Fruit fly (Drosophila melanogaster) whole organism, embryonic: Measurements from ENCODE around the gene TfIIA-S.

Experiments used
- Antp ChIP-seq: fragments of 200-800 bp; sonication (Bioruptor generic); optimal IDR thresholded peaks from 3 replicates; lab custom pipeline; 2016; ENCODE audit warnings: missing biosample characterization, missing genetic modification characterization
- Bgb ChIP-seq: fragments of 200-800 bp; sonication (Bioruptor generic); IDR thresholded peaks from 2 replicates; pipeline ENCODE4 v1.3.6; 2022; ENCODE audit warnings: missing biosample characterization, missing genetic modification characterization; ENCODE audit not compliant: partially characterized antibody
- CG10147 ChIP-seq: fragments of 200-800 bp; sonication (Bioruptor generic); optimal IDR thresholded peaks from 2 replicates; lab custom pipeline; 2019; ENCODE audit warnings: missing biosample characterization, mild to moderate bottlenecking, missing genetic modification characterization, moderate library complexity
- CG1024 ChIP-seq: fragments of 200-800 bp; sonication (Bioruptor generic); IDR thresholded peaks from 2 replicates; pipeline ENCODE4 v1.3.6; 2022; ENCODE audit warnings: missing biosample characterization, missing genetic modification characterization
- CG11560 ChIP-seq: fragments of 200-800 bp; sonication (Bioruptor generic); IDR thresholded peaks from 3 replicates; pipeline ENCODE4 v1.3.6; 2022; ENCODE audit warnings: missing biosample characterization, missing genetic modification characterization
- CG12299 ChIP-seq: fragments of 200-800 bp; sonication (Bioruptor generic); optimal IDR thresholded peaks from 2 replicates; lab custom pipeline; 2018; ENCODE audit warnings: missing biosample characterization, mild to moderate bottlenecking, missing genetic modification characterization
- CG12769 ChIP-seq: fragments of 200-800 bp; sonication (Bioruptor generic); optimal IDR thresholded peaks from 2 replicates; lab custom pipeline; 2019; ENCODE audit warnings: missing biosample characterization, mild to moderate bottlenecking, missing genetic modification characterization, moderate library complexity
- CG13894 ChIP-seq: fragments of 200-800 bp; sonication (Bioruptor generic); optimal IDR thresholded peaks from 3 replicates; lab custom pipeline; 2018; ENCODE audit warnings: missing biosample characterization, mild to moderate bottlenecking, missing genetic modification characterization, moderate library complexity
- CG15269 ChIP-seq: fragments of 200-800 bp; sonication (Bioruptor generic); optimal IDR thresholded peaks from 2 replicates; lab custom pipeline; 2018; ENCODE audit warnings: missing biosample characterization, mild to moderate bottlenecking, missing genetic modification characterization, moderate library complexity
- CG1603 ChIP-seq: fragments of 200-800 bp; sonication (Bioruptor generic); optimal IDR thresholded peaks from 2 replicates; lab custom pipeline; 2019; ENCODE audit warnings: missing biosample characterization, mild to moderate bottlenecking, missing genetic modification characterization, moderate library complexity
- CG17328 ChIP-seq: fragments of 200-800 bp; sonication (Bioruptor generic); IDR thresholded peaks from 2 replicates; pipeline ENCODE4 v1.3.6; 2022; ENCODE audit warnings: missing biosample characterization, missing genetic modification characterization
- CG18619 ChIP-seq: fragments of 200-800 bp; sonication (Bioruptor generic); optimal IDR thresholded peaks from 3 replicates; lab custom pipeline; 2017; ENCODE audit warnings: missing biosample characterization, mild to moderate bottlenecking, missing genetic modification characterization
- CG2199 ChIP-seq: fragments of 200-800 bp; sonication (Bioruptor generic); IDR thresholded peaks from 3 replicates; pipeline ENCODE4 v1.3.6; 2022; ENCODE audit warnings: missing biosample characterization, missing genetic modification characterization
- CG31365 ChIP-seq: fragments of 200-800 bp; sonication (Bioruptor generic); optimal IDR thresholded peaks from 2 replicates; lab custom pipeline; 2018; ENCODE audit warnings: missing biosample characterization, mild to moderate bottlenecking, missing genetic modification characterization
- CG3163 ChIP-seq: fragments of 200-800 bp; sonication (Bioruptor generic); optimal IDR thresholded peaks from 3 replicates; lab custom pipeline; 2016; ENCODE audit warnings: missing biosample characterization, missing genetic modification characterization
- CG32767 ChIP-seq: fragments of 200-800 bp; sonication (Bioruptor generic); IDR thresholded peaks from 2 replicates; pipeline ENCODE4 v1.3.6; 2022; ENCODE audit warnings: missing biosample characterization, missing genetic modification characterization
- CG33213 ChIP-seq: fragments of 200-800 bp; sonication (Bioruptor generic); optimal IDR thresholded peaks from 3 replicates; lab custom pipeline; 2016; ENCODE audit warnings: missing biosample characterization, missing genetic modification characterization
- CG5953 ChIP-seq: fragments of 200-800 bp; sonication (Bioruptor generic); IDR thresholded peaks from 2 replicates; pipeline ENCODE4 v1.3.6; 2022; ENCODE audit warnings: missing biosample characterization, missing genetic modification characterization
- CG6654 ChIP-seq: fragments of 200-800 bp; sonication (Bioruptor generic); optimal IDR thresholded peaks from 2 replicates; lab custom pipeline; 2017; ENCODE audit warnings: missing biosample characterization, mild to moderate bottlenecking, missing genetic modification characterization
- CG7357 ChIP-seq: fragments of 200-800 bp; sonication (Bioruptor generic); IDR thresholded peaks from 3 replicates; pipeline ENCODE4 v1.3.6; 2022; ENCODE audit warnings: missing biosample characterization, missing genetic modification characterization
- CG8765 ChIP-seq: fragments of 200-800 bp; sonication (Bioruptor generic); IDR thresholded peaks from 2 replicates; pipeline ENCODE4 v1.3.6; 2022; ENCODE audit warnings: missing biosample characterization, missing genetic modification characterization
- CG9817 ChIP-seq: fragments of 200-800 bp; sonication (Bioruptor generic); optimal IDR thresholded peaks from 2 replicates; lab custom pipeline; 2018; ENCODE audit warnings: missing biosample characterization, mild to moderate bottlenecking, missing genetic modification characterization, moderate library complexity
- CrebB ChIP-seq: fragments of 200-800 bp; sonication (Bioruptor generic); optimal IDR thresholded peaks from 3 replicates; lab custom pipeline; 2018; ENCODE audit warnings: missing biosample characterization, mild to moderate bottlenecking, missing genetic modification characterization
- Eip74EF ChIP-seq, 2 experiments: fragments of 200-800 bp in 1 of 2; fragments of >200 bp in 1 of 2; sonication (Bioruptor generic) in 1 of 2; optimal IDR thresholded peaks; 2 replicates each; lab custom pipeline; 2017 to 2019; ENCODE audit warnings: missing biosample characterization in 2 of 2, missing genetic modification characterization in 2 of 2, mild to moderate bottlenecking in 1 of 2, moderate library complexity in 1 of 2
- Ets65A ChIP-seq: fragments of 200-800 bp; sonication (Bioruptor generic); peaks from one replicate; lab custom pipeline; 2016; ENCODE audit warnings: missing biosample characterization, missing genetic modification characterization
- HLH54F ChIP-seq: fragments of 200-800 bp; sonication (Bioruptor generic); optimal IDR thresholded peaks from 3 replicates; lab custom pipeline; 2016; ENCODE audit warnings: missing biosample characterization, missing genetic modification characterization
- Hr78 ChIP-seq, 2 experiments: fragments of 200-800 bp in 1 of 2; fragments of >200 bp in 1 of 2; sonication (Bioruptor generic) in 1 of 2; optimal IDR thresholded peaks; 2 replicates each; lab custom pipeline; 2017 to 2019; ENCODE audit warnings: missing biosample characterization in 2 of 2, missing genetic modification characterization in 2 of 2, mild to moderate bottlenecking in 1 of 2, moderate library complexity in 1 of 2
- Med ChIP-seq: fragments of 200-800 bp; sonication (Bioruptor generic); peaks from one replicate; lab custom pipeline; 2016; ENCODE audit warnings: missing biosample characterization, missing genetic modification characterization, mild to moderate bottlenecking, inconsistent platforms, moderate library complexity
- NFAT ChIP-seq: fragments of 200-800 bp; sonication (Bioruptor generic); IDR thresholded peaks from 2 replicates; pipeline ENCODE4 v1.3.6; 2022; ENCODE audit warnings: missing biosample characterization, missing genetic modification characterization
- Sry-β ChIP-seq: fragments of 200-800 bp; sonication (Bioruptor generic); optimal IDR thresholded peaks from 2 replicates; lab custom pipeline; 2018; ENCODE audit warnings: missing biosample characterization, mild to moderate bottlenecking, missing genetic modification characterization, moderate library complexity
- Tbp ChIP-seq: fragments of >200 bp; optimal IDR thresholded peaks from 2 replicates; lab custom pipeline; 2018; ENCODE audit warnings: missing biosample characterization, missing genetic modification characterization
- Xbp1 ChIP-seq: fragments of 200-800 bp; sonication (Bioruptor generic); optimal IDR thresholded peaks from 3 replicates; lab custom pipeline; 2016; ENCODE audit warnings: missing biosample characterization, mild to moderate bottlenecking, missing genetic modification characterization
- abd-A ChIP-seq: fragments of 200-800 bp; sonication (Bioruptor generic); optimal IDR thresholded peaks from 3 replicates; lab custom pipeline; 2019; ENCODE audit warnings: missing biosample characterization, mild to moderate bottlenecking, missing genetic modification characterization, moderate library complexity
- bab2 ChIP-seq: fragments of 200-800 bp; sonication (Bioruptor generic); optimal IDR thresholded peaks from 2 replicates; lab custom pipeline; 2016; ENCODE audit warnings: missing biosample characterization, missing genetic modification characterization
- cg ChIP-seq: fragments of 200-800 bp; sonication (Bioruptor generic); optimal IDR thresholded peaks from 3 replicates; lab custom pipeline; 2019; ENCODE audit warnings: missing biosample characterization, mild to moderate bottlenecking, missing genetic modification characterization, moderate library complexity
- chinmo ChIP-seq: fragments of 200-800 bp; sonication (Bioruptor generic); IDR thresholded peaks from 4 replicates; pipeline ENCODE4 v1.3.6; 2022; ENCODE audit warnings: missing biosample characterization, missing genetic modification characterization; ENCODE audit not compliant: partially characterized antibody
- crol ChIP-seq: fragments of 200-800 bp; sonication (Bioruptor generic); IDR thresholded peaks from 2 replicates; pipeline ENCODE4 v1.3.6; 2022; ENCODE audit warnings: missing biosample characterization, missing genetic modification characterization
- disco-r ChIP-seq: fragments of 200-800 bp; sonication (Bioruptor generic); optimal IDR thresholded peaks from 2 replicates; lab custom pipeline; 2016; ENCODE audit warnings: missing biosample characterization, missing genetic modification characterization
- eyg ChIP-seq: fragments of 200-800 bp; sonication (Bioruptor generic); optimal IDR thresholded peaks from 3 replicates; lab custom pipeline; 2016; ENCODE audit warnings: missing biosample characterization, missing genetic modification characterization
- kah ChIP-seq: fragments of 200-800 bp; sonication (Bioruptor generic); optimal IDR thresholded peaks from 2 replicates; lab custom pipeline; 2018; ENCODE audit warnings: missing biosample characterization, mild to moderate bottlenecking, missing genetic modification characterization
- kni ChIP-seq: fragments of 200-800 bp; sonication (Bioruptor generic); optimal IDR thresholded peaks from 3 replicates; lab custom pipeline; 2017; ENCODE audit warnings: mild to moderate bottlenecking, missing biosample characterization, missing genetic modification reagents, missing genetic modification characterization
- lola ChIP-seq, 3 experiments: fragments of >200 bp in 2 of 3; fragments of 200-800 bp in 1 of 3; sonication (Bioruptor generic) in 1 of 3; optimal IDR thresholded peaks; 2 replicates each; lab custom pipeline; 2017 to 2019; ENCODE audit warnings: missing biosample characterization in 3 of 3, missing genetic modification characterization in 3 of 3, mild to moderate bottlenecking in 1 of 3, moderate library complexity in 1 of 3
- oc ChIP-seq: fragments of 200-800 bp; sonication (Bioruptor generic); optimal IDR thresholded peaks from 2 replicates; lab custom pipeline; 2018; ENCODE audit warnings: missing biosample characterization, mild to moderate bottlenecking, missing genetic modification characterization, moderate library complexity
- pros ChIP-seq: fragments of 200-800 bp; sonication (Bioruptor generic); optimal IDR thresholded peaks from 3 replicates; lab custom pipeline; 2019; ENCODE audit warnings: missing biosample characterization, mild to moderate bottlenecking, missing genetic modification characterization, moderate library complexity
- rib ChIP-seq: fragments of 200-800 bp; sonication (Bioruptor generic); IDR thresholded peaks from 2 replicates; pipeline ENCODE4 v1.3.6; 2022; ENCODE audit warnings: missing biosample characterization, missing genetic modification characterization
- run ChIP-seq: fragments of 200-800 bp; sonication (Bioruptor generic); optimal IDR thresholded peaks from 3 replicates; lab custom pipeline; 2018; ENCODE audit warnings: missing biosample characterization, mild to moderate bottlenecking, missing genetic modification characterization
- slou ChIP-seq: fragments of 200-800 bp; sonication (Bioruptor generic); optimal IDR thresholded peaks from 3 replicates; lab custom pipeline; 2016; ENCODE audit warnings: missing biosample characterization, missing genetic modification characterization
- slp2 ChIP-seq: fragments of 200-800 bp; sonication (Bioruptor generic); optimal IDR thresholded peaks from 2 replicates; lab custom pipeline; 2016; ENCODE audit warnings: missing biosample characterization, missing genetic modification characterization
- sr ChIP-seq: fragments of 200-800 bp; sonication (Bioruptor generic); IDR thresholded peaks from 3 replicates; pipeline ENCODE4 v1.3.6; 2022; ENCODE audit warnings: missing biosample characterization, missing genetic modification characterization
- ssp ChIP-seq: fragments of 200-800 bp; sonication (Bioruptor generic); IDR thresholded peaks from 2 replicates; pipeline ENCODE4 v1.3.6; 2022; ENCODE audit warnings: missing biosample characterization, missing genetic modification characterization
- tio ChIP-seq: fragments of 200-800 bp; sonication (Bioruptor generic); optimal IDR thresholded peaks from 2 replicates; lab custom pipeline; 2017; ENCODE audit warnings: missing biosample characterization, missing genetic modification characterization, inconsistent platforms

The TfIIA-S gene

DNA sequence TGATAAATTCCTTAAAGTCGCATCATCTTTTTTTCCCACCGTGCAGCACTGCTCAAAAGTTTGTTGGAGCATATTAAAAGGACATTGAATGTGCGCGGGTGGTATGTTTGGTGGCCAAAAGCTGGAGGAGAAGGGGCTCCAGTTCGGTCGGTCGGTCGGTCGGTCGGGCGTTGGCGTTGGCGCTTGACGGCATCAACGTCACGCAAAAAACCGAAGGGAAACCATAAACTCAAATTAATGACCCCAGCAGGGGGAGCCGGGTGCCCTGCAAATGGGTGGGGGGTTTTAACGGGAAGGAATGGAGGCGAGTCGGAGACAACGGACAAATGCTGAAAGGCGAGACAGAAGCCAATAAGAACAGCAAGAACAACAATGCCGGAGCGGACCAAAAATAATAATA lies 21.5 kb upstream of the TfIIA-S start:
- TF ChIP-seq CG32767 (GFP tag; lab: Robert Waterston, UW) (no peak), Med (peak; percentile 45), CG1603 (tag; lab: Kevin White, UChicago) (no peak), Ets65A (GFP tag; lab: Kevin White, UChicago) (peak; percentile 33), CG3163 (GFP tag; lab: Kevin White, UChicago) (no peak), CG17328 (GFP tag; lab: Robert Waterston, UW) (no peak), CrebB (no peak), CG7357 (no peak), Sry-β (GFP tag; lab: Kevin White, UChicago) (no peak), ssp (GFP tag; lab: Robert Waterston, UW) (no peak), CG15269 (tag; lab: Kevin White, UChicago) (no peak), CG11560 (tag; lab: Robert Waterston, UW) (no peak), Eip74EF (GFP tag; optimal IDR thresholded peaks at IDR 0.05; lab: Kevin White, UChicago) (no peak), slou (no peak), Tbp (no peak), kni (no peak), HLH54F (GFP tag; lab: Kevin White, UChicago) (no peak), CG8765 (GFP tag; lab: Robert Waterston, UW) (no peak), CG33213 (GFP tag; lab: Kevin White, UChicago) (no peak), disco-r (no peak), Xbp1 (GFP tag; lab: Kevin White, UChicago) (no peak), CG9817 (tag; lab: Kevin White, UChicago) (no peak), tio (no peak), abd-A (tag; lab: Kevin White, UChicago) (peak; percentile 12), Antp (GFP tag; lab: Kevin White, UChicago) (no peak), CG1024 (GFP tag; lab: Robert Waterston, UW) (no peak), CG12299 (no peak), Bgb (no peak), CG12769 (tag; lab: Kevin White, UChicago) (peak; percentile 30), bab2 (GFP tag; lab: Kevin White, UChicago) (no peak), NFAT (0 out of 2 replicates have a peak, but pooled peaks have one; percentile 37), crol (GFP tag; lab: Robert Waterston, UW) (peak; percentile 74), slp2 (GFP tag; lab: Kevin White, UChicago) (no peak), CG10147 (GFP tag; lab: Kevin White, UChicago) (no peak), chinmo (no peak), lola (GFP tag; optimal IDR thresholded peaks at IDR 0.05; lab: Kevin White, UChicago) (no peak), CG31365 (tag; lab: Kevin White, UChicago) (no peak), sr (GFP tag; lab: Robert Waterston, UW) (peak; percentile 69; the same call in 2 of the 3 replicates)

- TF ChIP-seq CG2199 (GFP tag; lab: Robert Waterston, UW) (no peak), CG12769 (tag; lab: Kevin White, UChicago) (peak; percentile 66), rib (GFP tag; lab: Robert Waterston, UW) (no peak), kni (peak; percentile 81), run (tag; lab: Kevin White, UChicago) (peak; percentile 78), CG5953 (GFP tag; lab: Robert Waterston, UW) (no peak), pros (GFP tag; lab: Kevin White, UChicago) (peak; percentile 63), cg (GFP tag; lab: Kevin White, UChicago) (peak; percentile 52), oc (tag; lab: Kevin White, UChicago) (peak; percentile 50), kah (GFP tag; lab: Kevin White, UChicago) (no peak), CG6654 (GFP tag; lab: Kevin White, UChicago) (no peak), abd-A (tag; lab: Kevin White, UChicago) (peak; percentile 87), CG18619 (GFP tag; lab: Kevin White, UChicago) (no peak), CG13894 (peak; percentile 45), Hr78 (GFP tag; optimal IDR thresholded peaks at IDR 0.05; lab: Kevin White, UChicago) (peak in 1 of 2 experiments; percentile 29), eyg (no peak), crol (GFP tag; lab: Robert Waterston, UW) (0 out of 2 replicates have a peak, but pooled peaks have one; percentile 12)
Measured at dm6 chr3R:23911073-23911690, 20.3 kb upstream of the TfIIA-S start.
